Fruit fly (Drosophila melanogaster) whole organism, embryonic: ENCODE data around the gene CG10431.

Experiments used
- Ada2b ChIP-seq: fragments of 200-800 bp; sonication (Bioruptor generic); IDR thresholded peaks from 2 replicates; pipeline ENCODE4 v1.3.6; 2022; ENCODE audit warnings: missing biosample characterization, missing genetic modification characterization
- Adf1 ChIP-seq: fragments of 200-800 bp; sonication (Bioruptor generic); IDR thresholded peaks from 2 replicates; pipeline ENCODE4 v1.3.6; 2022; ENCODE audit warnings: missing biosample characterization, missing genetic modification characterization
- Bteb2 ChIP-seq: fragments of 200-800 bp; sonication (Bioruptor generic); optimal IDR thresholded peaks from 2 replicates; lab custom pipeline; 2016; ENCODE audit warnings: missing biosample characterization, missing genetic modification characterization
- C15 ChIP-seq: fragments of 200-800 bp; sonication (Bioruptor generic); IDR thresholded peaks from 3 replicates; pipeline ENCODE4 v1.3.6; 2022; ENCODE audit warnings: missing biosample characterization, missing genetic modification characterization
- CG10267 ChIP-seq: fragments of 200-800 bp; sonication (Bioruptor generic); optimal IDR thresholded peaks from 2 replicates; lab custom pipeline; 2018; ENCODE audit warnings: missing biosample characterization, mild to moderate bottlenecking, missing genetic modification characterization, moderate library complexity
- CG11560 ChIP-seq: fragments of 200-800 bp; sonication (Bioruptor generic); IDR thresholded peaks from 3 replicates; pipeline ENCODE4 v1.3.6; 2022; ENCODE audit warnings: missing biosample characterization, missing genetic modification characterization
- CG12299 ChIP-seq: fragments of 200-800 bp; sonication (Bioruptor generic); optimal IDR thresholded peaks from 2 replicates; lab custom pipeline; 2018; ENCODE audit warnings: missing biosample characterization, mild to moderate bottlenecking, missing genetic modification characterization
- CG13424 ChIP-seq: fragments of 200-800 bp; sonication (Bioruptor generic); optimal IDR thresholded peaks from 2 replicates; lab custom pipeline; 2019; ENCODE audit warnings: missing biosample characterization, mild to moderate bottlenecking, missing genetic modification characterization, moderate library complexity
- CG1529 ChIP-seq: fragments of 200-800 bp; sonication (Bioruptor generic); optimal IDR thresholded peaks from 3 replicates; lab custom pipeline; 2018; ENCODE audit warnings: missing biosample characterization, missing genetic modification characterization
- CG2199 ChIP-seq: fragments of 200-800 bp; sonication (Bioruptor generic); IDR thresholded peaks from 3 replicates; pipeline ENCODE4 v1.3.6; 2022; ENCODE audit warnings: missing biosample characterization, missing genetic modification characterization
- CG2678 ChIP-seq: fragments of 200-800 bp; sonication (Bioruptor generic); optimal IDR thresholded peaks from 3 replicates; lab custom pipeline; 2019; ENCODE audit warnings: missing biosample characterization, mild to moderate bottlenecking, missing genetic modification characterization, moderate library complexity
- CG3065 ChIP-seq: fragments of 200-800 bp; sonication (Bioruptor generic); optimal IDR thresholded peaks from 2 replicates; lab custom pipeline; 2016; ENCODE audit warnings: missing biosample characterization, missing genetic modification characterization
- CG32532 ChIP-seq: fragments of 200-800 bp; sonication (Bioruptor generic); IDR thresholded peaks from 2 replicates; pipeline ENCODE4 v1.3.6; 2022; ENCODE audit warnings: missing biosample characterization, missing genetic modification characterization
- CG3847 ChIP-seq: fragments of 200-800 bp; sonication (Bioruptor generic); IDR thresholded peaks from 2 replicates; pipeline ENCODE4 v1.3.6; 2022; ENCODE audit warnings: missing biosample characterization, missing genetic modification characterization
- CG4617 ChIP-seq: fragments of 200-800 bp; sonication (Bioruptor generic); optimal IDR thresholded peaks from 3 replicates; lab custom pipeline; 2016; ENCODE audit warnings: missing biosample characterization, missing genetic modification characterization, borderline replicate concordance
- CG6813 ChIP-seq: fragments of 200-800 bp; sonication (Bioruptor generic); optimal IDR thresholded peaks from 2 replicates; lab custom pipeline; 2017; ENCODE audit warnings: missing biosample characterization, missing genetic modification characterization, mild to moderate bottlenecking, moderate library complexity, missing genetic modification reagents
- CG7271 ChIP-seq: fragments of 200-800 bp; sonication (Bioruptor generic); optimal IDR thresholded peaks from 2 replicates; lab custom pipeline; 2018; ENCODE audit warnings: missing biosample characterization, mild to moderate bottlenecking, missing genetic modification characterization, moderate library complexity
- CG9817 ChIP-seq: fragments of 200-800 bp; sonication (Bioruptor generic); optimal IDR thresholded peaks from 2 replicates; lab custom pipeline; 2018; ENCODE audit warnings: missing biosample characterization, mild to moderate bottlenecking, missing genetic modification characterization, moderate library complexity
- D ChIP-seq, 2 experiments: fragments of 200-800 bp in 1 of 2; fragments of >200 bp in 1 of 2; sonication (Bioruptor generic) in 1 of 2; optimal IDR thresholded peaks; 2 replicates in 1 of 2; 3 replicates in 1 of 2; lab custom pipeline; 2017; ENCODE audit warnings: mild to moderate bottlenecking in 1 of 2, missing biosample characterization in 1 of 2, missing genetic modification characterization in 1 of 2, missing genetic modification reagents in 1 of 2
- Doc3 ChIP-seq: fragments of 200-800 bp; sonication (Bioruptor generic); IDR thresholded peaks from 3 replicates; pipeline ENCODE4 v1.3.6; 2022; ENCODE audit warnings: missing biosample characterization, missing genetic modification characterization; ENCODE audit not compliant: partially characterized antibody
- Dp ChIP-seq: fragments of 200-800 bp; sonication (Bioruptor generic); optimal IDR thresholded peaks from 2 replicates; lab custom pipeline; 2018; ENCODE audit warnings: missing biosample characterization, mild to moderate bottlenecking, missing genetic modification characterization, moderate library complexity
- H2.0 ChIP-seq: fragments of 200-800 bp; sonication (Bioruptor generic); IDR thresholded peaks from 2 replicates; pipeline ENCODE4 v1.3.6; 2022; ENCODE audit warnings: missing biosample characterization, missing genetic modification characterization
- Hey ChIP-seq: fragments of 200-800 bp; sonication (Bioruptor generic); optimal IDR thresholded peaks from 3 replicates; lab custom pipeline; 2018; ENCODE audit warnings: missing biosample characterization, mild to moderate bottlenecking, missing genetic modification characterization
- Lpt ChIP-seq: fragments of >200 bp; optimal IDR thresholded peaks from 2 replicates; lab custom pipeline; 2018; ENCODE audit warnings: missing biosample characterization, missing genetic modification characterization
- Mad ChIP-seq: fragments of 200-800 bp; sonication (Bioruptor generic); optimal IDR thresholded peaks from 2 replicates; lab custom pipeline; 2016; ENCODE audit warnings: missing biosample characterization, missing genetic modification characterization
- cad ChIP-seq: fragments of >200 bp; optimal IDR thresholded peaks from 2 replicates; lab custom pipeline; 2017; ENCODE audit warnings: missing biosample characterization, missing genetic modification characterization
- cato ChIP-seq: fragments of 200-800 bp; sonication (Bioruptor generic); optimal IDR thresholded peaks from 2 replicates; lab custom pipeline; 2016; ENCODE audit warnings: missing biosample characterization, missing genetic modification characterization, borderline replicate concordance
- crol ChIP-seq: fragments of 200-800 bp; sonication (Bioruptor generic); IDR thresholded peaks from 2 replicates; pipeline ENCODE4 v1.3.6; 2022; ENCODE audit warnings: missing biosample characterization, missing genetic modification characterization
- dimm ChIP-seq: fragments of 200-800 bp; sonication (Bioruptor generic); IDR thresholded peaks from 2 replicates; pipeline ENCODE4 v1.3.6; 2022; ENCODE audit warnings: missing biosample characterization, missing genetic modification characterization
- lbe ChIP-seq: fragments of 200-800 bp; sonication (Bioruptor generic); optimal IDR thresholded peaks from 2 replicates; lab custom pipeline; 2016; ENCODE audit warnings: missing biosample characterization, mild to moderate bottlenecking, missing genetic modification characterization
- nmo ChIP-seq: fragments of 200-800 bp; sonication (Bioruptor generic); optimal IDR thresholded peaks from 2 replicates; lab custom pipeline; 2018; ENCODE audit warnings: missing biosample characterization, mild to moderate bottlenecking, missing genetic modification characterization, moderate library complexity
- oc ChIP-seq: fragments of 200-800 bp; sonication (Bioruptor generic); optimal IDR thresholded peaks from 2 replicates; lab custom pipeline; 2018; ENCODE audit warnings: missing biosample characterization, mild to moderate bottlenecking, missing genetic modification characterization, moderate library complexity
- org-1 ChIP-seq: fragments of 200-800 bp; sonication (Bioruptor generic); optimal IDR thresholded peaks from 2 replicates; lab custom pipeline; 2017; ENCODE audit warnings: missing biosample characterization, missing genetic modification characterization
- pita ChIP-seq: fragments of 200-800 bp; sonication (Bioruptor generic); optimal IDR thresholded peaks from 2 replicates; lab custom pipeline; 2017; ENCODE audit warnings: missing biosample characterization, mild to moderate bottlenecking, missing genetic modification characterization
- prd ChIP-seq, 3 experiments: fragments of >200 bp in 2 of 3; fragments of 200-800 bp in 1 of 3; sonication (Bioruptor generic) in 1 of 3; optimal IDR thresholded peaks in 2 of 3; IDR thresholded peaks in 1 of 3; 2 replicates in 2 of 3; 3 replicates in 1 of 3; pipeline versions ENCODE4 v1.3.6 to Lab custom; 2017 to 2022; ENCODE audit warnings: missing biosample characterization in 1 of 3, missing genetic modification characterization in 1 of 3
- pros ChIP-seq: fragments of 200-800 bp; sonication (Bioruptor generic); optimal IDR thresholded peaks from 3 replicates; lab custom pipeline; 2019; ENCODE audit warnings: missing biosample characterization, mild to moderate bottlenecking, missing genetic modification characterization, moderate library complexity
- pum ChIP-seq: fragments of 200-800 bp; sonication (Bioruptor generic); optimal IDR thresholded peaks from 2 replicates; lab custom pipeline; 2016; ENCODE audit warnings: missing biosample characterization, missing genetic modification characterization
- sob ChIP-seq: fragments of 200-800 bp; sonication (Bioruptor generic); IDR thresholded peaks from 2 replicates; pipeline ENCODE4 v1.3.6; 2022; ENCODE audit warnings: missing biosample characterization, missing genetic modification characterization
- tap ChIP-seq: fragments of 200-800 bp; optimal IDR thresholded peaks from 3 replicates; lab custom pipeline; 2019; ENCODE audit warnings: missing biosample characterization, mild to moderate bottlenecking, missing genetic modification characterization, moderate library complexity
- tll ChIP-seq, 2 experiments: fragments of 200-800 bp in 1 of 2; fragments of >200 bp in 1 of 2; sonication (Bioruptor generic) in 1 of 2; optimal IDR thresholded peaks; 2 replicates each; lab custom pipeline; 2017 to 2019; ENCODE audit warnings: missing biosample characterization in 2 of 2, missing genetic modification characterization in 2 of 2, mild to moderate bottlenecking in 1 of 2, moderate library complexity in 1 of 2
- twi ChIP-seq: fragments of 200-800 bp; optimal IDR thresholded peaks from 2 replicates; lab custom pipeline; 2019; ENCODE audit warnings: missing biosample characterization, mild to moderate bottlenecking, missing genetic modification characterization, moderate library complexity
- zen ChIP-seq: fragments of 200-800 bp; sonication (Bioruptor generic); optimal IDR thresholded peaks from 3 replicates; lab custom pipeline; 2018; ENCODE audit warnings: missing biosample characterization, mild to moderate bottlenecking, missing genetic modification characterization, moderate library complexity

CG10431 gene

dm6 chr2L:18925387-18925786 is 49.1 kb upstream of the CG10431 start:
- TF ChIP-seq crol (GFP tag; lab: Robert Waterston, UW): peak; percentile 45; the same call in 1 of the 2 replicates
- no peak for TF ChIP-seq Dp (GFP tag; lab: Kevin White, UChicago)
- no peak for TF ChIP-seq pum (GFP tag; lab: Kevin White, UChicago)
- TF ChIP-seq CG13424 (tag; lab: Kevin White, UChicago): no peak
- TF ChIP-seq CG4617 (GFP tag; lab: Kevin White, UChicago): no peak
- no peak for TF ChIP-seq C15 (GFP tag; lab: Robert Waterston, UW)
- TF ChIP-seq CG2678: no peak
- TF ChIP-seq nmo (GFP tag; lab: Kevin White, UChicago): no peak
- no peak for TF ChIP-seq CG6813 (GFP tag; lab: Kevin White, UChicago)
- peak; percentile 70 for TF ChIP-seq Hey (tag; lab: Kevin White, UChicago)
- TF ChIP-seq tap (tag; lab: Kevin White, UChicago): peak; percentile 78
- no peak for TF ChIP-seq CG32532 (GFP tag; lab: Robert Waterston, UW)
- no peak for TF ChIP-seq Lpt (GFP tag; lab: Kevin White, UChicago)
- no peak for TF ChIP-seq Ada2b (GFP tag; lab: Robert Waterston, UW)
- TF ChIP-seq CG11560 (tag; lab: Robert Waterston, UW): no peak
- no peak for TF ChIP-seq H2.0 (GFP tag; lab: Robert Waterston, UW)
- TF ChIP-seq lbe: no peak
- TF ChIP-seq cato (GFP tag; lab: Kevin White, UChicago): no peak
- TF ChIP-seq, all 482 proteins: peak for 3

dm6 chr2L:18925956-18926355 is 48.6 kb upstream of the CG10431 start:
- 0 out of 3 replicates have a peak, but pooled peaks have one; percentile 17 for TF ChIP-seq CG2199 (GFP tag; lab: Robert Waterston, UW)
- no peak for TF ChIP-seq pita (GFP tag; lab: Kevin White, UChicago)
- no peak for TF ChIP-seq Mad (GFP tag; lab: Kevin White, UChicago)
- peak; percentile 90 for TF ChIP-seq zen (tag; lab: Kevin White, UChicago)
- TF ChIP-seq pros (GFP tag; lab: Kevin White, UChicago): peak; percentile 36
- TF ChIP-seq twi (tag; lab: Kevin White, UChicago): peak; percentile 67
- TF ChIP-seq Adf1 (GFP tag; lab: Robert Waterston, UW): no peak
- TF ChIP-seq CG3065 (GFP tag; lab: Kevin White, UChicago): no peak
- no peak for TF ChIP-seq CG7271 (tag; lab: Kevin White, UChicago)
- no peak for TF ChIP-seq Doc3 (GFP tag; lab: Robert Waterston, UW)
- TF ChIP-seq CG9817 (tag; lab: Kevin White, UChicago): no peak
- TF ChIP-seq sob (GFP tag; lab: Robert Waterston, UW): no peak
- TF ChIP-seq D (optimal IDR thresholded peaks at IDR 0.05; lab: Kevin White, UChicago): peak; percentile 83
- TF ChIP-seq D (GFP tag; optimal IDR thresholded peaks at IDR 0.05; lab: Kevin White, UChicago): peak; percentile 49
- TF ChIP-seq prd (optimal IDR thresholded peaks at IDR 0.05; lab: Kevin White, UChicago): no peak
- peak; percentile 45; the same call in 1 of the 3 replicates for TF ChIP-seq prd (GFP tag; IDR thresholded peaks at IDR 0.05; lab: Robert Waterston, UW)
- TF ChIP-seq CG3847 (GFP tag; lab: Robert Waterston, UW): no peak
- TF ChIP-seq dimm (GFP tag; lab: Robert Waterston, UW): no peak
- peak; percentile 35 for TF ChIP-seq cad (GFP tag; lab: Kevin White, UChicago)
- no peak for TF ChIP-seq CG1529 (GFP tag; lab: Kevin White, UChicago)
- peak in 1 of 2 experiments; percentile 64 for TF ChIP-seq tll (GFP tag; optimal IDR thresholded peaks at IDR 0.05; lab: Kevin White, UChicago)
- TF ChIP-seq Bteb2: no peak
- no peak for TF ChIP-seq org-1 (GFP tag; lab: Kevin White, UChicago)
- no peak for TF ChIP-seq CG10267 (tag; lab: Kevin White, UChicago)
- no peak for TF ChIP-seq lbe
- peak; percentile 66 for TF ChIP-seq oc
- TF ChIP-seq CG12299 (tag; lab: Kevin White, UChicago): no peak
